Fruit fly (Drosophila melanogaster): ENCODE data around the gene 140up.

140up gene

dm6 chr3R:14140912-14141311 lies 15.6 kb upstream of the 140up start (continued):
- TF ChIP-seq CG6765 (GFP tag; optimal IDR thresholded peaks at IDR 0.05) (no peak), CG9437 (GFP tag; optimal IDR thresholded peaks at IDR 0.05) (no peak), CG13296 (GFP tag; optimal IDR thresholded peaks at IDR 0.05) (no peak), scrt (GFP tag; optimal IDR thresholded peaks at IDR 0.05) (peak; percentile 93)

dm6 chr3R:14131972-14132371 lies 6.6 kb upstream of the 140up start, which contains the start of gene CG14356:
Gene CG14356, minus strand, starts transcription at chr3R:14132072.
- no peak for TF ChIP-seq dmrt99B (tag; optimal IDR thresholded peaks at IDR 0.05)
- 0 out of 3 replicates have a peak, but pooled peaks have one; percentile 11 for TF ChIP-seq CG3726 (GFP tag; IDR thresholded peaks at IDR 0.05)

DNA sequence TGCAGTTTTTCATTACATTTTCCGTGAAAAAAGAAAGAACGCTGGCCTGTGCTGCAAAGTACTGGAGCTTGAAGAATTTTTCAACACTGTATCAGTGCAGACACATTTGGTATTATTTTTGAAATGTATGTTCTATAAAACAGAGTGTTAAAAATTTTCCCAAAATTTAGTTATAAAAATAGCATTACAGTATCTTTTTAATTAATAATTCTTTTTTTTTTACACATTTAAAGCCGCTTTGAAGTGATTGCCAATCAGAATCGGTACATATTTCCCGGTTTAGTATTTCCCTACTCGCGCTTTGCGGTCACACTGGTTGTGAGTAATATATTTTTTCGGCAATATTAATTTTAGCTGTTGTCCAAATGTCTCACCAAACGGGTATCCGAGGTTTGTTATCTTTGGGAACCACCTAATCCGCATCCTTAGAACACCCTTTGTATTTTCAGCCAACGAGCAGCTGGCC lies 3.0 kb downstream of the 140up start, which contains the start of the genes Abi and twf:
Abi (minus strand) TSS at position 74 of the 466 bp plus-strand sequence.
twf (plus strand) TSS at position 308 of the 466 bp plus-strand sequence.
- TF ChIP-seq ash1 (GFP tag; optimal IDR thresholded peaks at IDR 0.05) (no peak), Med (GFP tag) (peak; percentile 91), B-H2 (GFP tag; optimal IDR thresholded peaks at IDR 0.05) (peak; percentile 72), kay (GFP tag; optimal IDR thresholded peaks at IDR 0.05) (peak; percentile 85), CG32767 (GFP tag; IDR thresholded peaks at IDR 0.05) (no peak), Dad (GFP tag; optimal IDR thresholded peaks at IDR 0.05) (peak; percentile 62), vnd (GFP tag; IDR thresholded peaks at IDR 0.05; ENCODE audit: partially characterized antibody) (no peak), Hmr (GFP tag; optimal IDR thresholded peaks at IDR 0.05) (peak; percentile 67), Mrtf (GFP tag; IDR thresholded peaks at IDR 0.05) (no peak), CG10979 (tag; optimal IDR thresholded peaks at IDR 0.05) (peak; percentile 60), jing (GFP tag; optimal IDR thresholded peaks at IDR 0.05) (no peak), stwl (tag; optimal IDR thresholded peaks at IDR 0.05) (peak; percentile 79), CG18476 (GFP tag; optimal IDR thresholded peaks at IDR 0.05) (peak; percentile 57), Hsf (GFP tag; optimal IDR thresholded peaks at IDR 0.05) (peak; percentile 78), CG4617 (GFP tag; optimal IDR thresholded peaks at IDR 0.05; ENCODE audit: borderline replicate concordance) (peak; percentile 97), ind (GFP tag; optimal IDR thresholded peaks at IDR 0.05) (peak; percentile 74), CTCF (GFP tag; optimal IDR thresholded peaks at IDR 0.05) (no peak), CG10959 (GFP tag; IDR thresholded peaks at IDR 0.05) (no peak), corto (GFP tag; optimal IDR thresholded peaks at IDR 0.05) (no peak), pfk (GFP tag; optimal IDR thresholded peaks at IDR 0.05) (no peak), mam (GFP tag; optimal IDR thresholded peaks at IDR 0.05) (peak; percentile 73), CG12219 (GFP tag; optimal IDR thresholded peaks at IDR 0.05) (no peak), CG4328 (GFP tag; optimal IDR thresholded peaks at IDR 0.05) (no peak), CG2116 (GFP tag; optimal IDR thresholded peaks at IDR 0.05) (peak; percentile 77), CG15073 (GFP tag; optimal IDR thresholded peaks at IDR 0.05) (no peak), btn (GFP tag; optimal IDR thresholded peaks at IDR 0.05) (no peak), CG12942 (GFP tag; optimal IDR thresholded peaks at IDR 0.05) (peak; percentile 75), kah (GFP tag; optimal IDR thresholded peaks at IDR 0.05) (no peak), wor (GFP tag; IDR thresholded peaks at IDR 0.05) (no peak), pum (GFP tag; optimal IDR thresholded peaks at IDR 0.05) (peak; percentile 45), CG8765 (GFP tag; IDR thresholded peaks at IDR 0.05) (no peak), Dbx (GFP tag; IDR thresholded peaks at IDR 0.05) (peak; percentile 75), sima (GFP tag; optimal IDR thresholded peaks at IDR 0.05) (no peak), unc-4 (GFP tag; IDR thresholded peaks at IDR 0.05; ENCODE audit: partially characterized antibody) (no peak), zen2 (GFP tag; IDR thresholded peaks at IDR 0.05; ENCODE audit: partially characterized antibody) (no peak), CG16815 (GFP tag; optimal IDR thresholded peaks at IDR 0.05) (peak; percentile 43), rib (GFP tag; IDR thresholded peaks at IDR 0.05) (0 out of 2 replicates have a peak, but pooled peaks have one; percentile 37), CkIIα-i1 (GFP tag; IDR thresholded peaks at IDR 0.05) (no peak), ems (GFP tag; optimal IDR thresholded peaks at IDR 0.05) (peak; percentile 58), CG11398 (GFP tag; optimal IDR thresholded peaks at IDR 0.05) (no peak), Trl (optimal IDR thresholded peaks at IDR 0.05) (no peak), Trl (GFP tag; optimal IDR thresholded peaks at IDR 0.05) (peak; percentile 27), cas (GFP tag; IDR thresholded peaks at IDR 0.05) (no peak)

All from whole organism, embryonic.